Worm (Caenorhabditis elegans) whole organism, midembryonic: ENCODE measurements around the gene W06G6.2.

ENCODE experiments used
- T22C8.4 ChIP-seq: fragments of 200-800 bp; sonication (Bioruptor generic); IDR thresholded peaks from 2 replicates; pipeline ENCODE4 v1.3.6; 2022; ENCODE audit warnings: missing genetic modification characterization, missing compliant biosample characterization
- cog-1 ChIP-seq: sonication (generic microtip); optimal IDR thresholded peaks from 2 replicates; lab custom pipeline; 2016; ENCODE audit warnings: missing genetic modification characterization, missing compliant biosample characterization
- flt-1 ChIP-seq: fragments of 200-800 bp; sonication (Bioruptor generic); IDR thresholded peaks from 2 replicates; pipeline ENCODE4 v1.3.6; 2022; ENCODE audit warnings: missing genetic modification characterization, missing compliant biosample characterization
- klf-2 ChIP-seq: fragments of 200-800 bp; sonication (Bioruptor generic); conservative IDR thresholded peaks from 2 replicates; pipeline ENCODE4 v1.3.6; 2022; ENCODE audit warnings: missing genetic modification reagents, missing genetic modification characterization, missing compliant biosample characterization
- med-1 ChIP-seq: sonication (generic microtip); optimal IDR thresholded peaks from 2 replicates; lab custom pipeline; 2017; ENCODE audit warnings: missing genetic modification characterization, mild to moderate bottlenecking, missing compliant biosample characterization, antibody characterized with exemption, missing genetic modification reagents; ENCODE audit not compliant: insufficient read depth
- ref-1 ChIP-seq: fragments of 200-800 bp; sonication (Bioruptor generic); conservative IDR thresholded peaks from 2 replicates; pipeline ENCODE4 v1.3.6; 2022; ENCODE audit warnings: missing genetic modification reagents, missing genetic modification characterization, missing compliant biosample characterization
- tab-1 ChIP-seq: fragments of 200-800 bp; sonication (Bioruptor generic); IDR thresholded peaks from 2 replicates; pipeline ENCODE4 v1.3.6; 2022; ENCODE audit warnings: missing genetic modification characterization, missing compliant biosample characterization
- ztf-23 ChIP-seq: fragments of 200-800 bp; sonication (Bioruptor generic); IDR thresholded peaks from 2 replicates; pipeline ENCODE4 v1.3.6; 2022; ENCODE audit warnings: missing genetic modification reagents, missing genetic modification characterization, missing compliant biosample characterization
- ztf-29 ChIP-seq: fragments of 200-800 bp; sonication (Bioruptor generic); IDR thresholded peaks from 2 replicates; pipeline ENCODE4 v1.3.6; 2022; ENCODE audit warnings: missing genetic modification reagents, missing genetic modification characterization, missing compliant biosample characterization

The W06G6.2 gene

ce11 chrV:16595140-16595791 is 33.8 kb upstream of the W06G6.2 start, which contains the start of gene cpl-1:
TSS of gene cpl-1 (minus strand) at chrV:16595346.
- TF ChIP-seq tab-1 (GFP tag; lab: Robert Waterston, UW): no peak
- no peak for TF ChIP-seq cog-1 (tag; lab: Kevin White, UChicago)
- TF ChIP-seq klf-2: no peak
- no peak for TF ChIP-seq ztf-23 (GFP tag; lab: Robert Waterston, UW)
- no peak for TF ChIP-seq ztf-29 (GFP tag; lab: Robert Waterston, UW)
- TF ChIP-seq ref-1 (GFP tag; lab: Robert Waterston, UW): no peak
- TF ChIP-seq med-1 (GFP tag; lab: Kevin White, UChicago): no peak
- TF ChIP-seq T22C8.4 (GFP tag; lab: Robert Waterston, UW): no peak
- TF ChIP-seq flt-1 (GFP tag; lab: Robert Waterston, UW): no peak

DNA sequence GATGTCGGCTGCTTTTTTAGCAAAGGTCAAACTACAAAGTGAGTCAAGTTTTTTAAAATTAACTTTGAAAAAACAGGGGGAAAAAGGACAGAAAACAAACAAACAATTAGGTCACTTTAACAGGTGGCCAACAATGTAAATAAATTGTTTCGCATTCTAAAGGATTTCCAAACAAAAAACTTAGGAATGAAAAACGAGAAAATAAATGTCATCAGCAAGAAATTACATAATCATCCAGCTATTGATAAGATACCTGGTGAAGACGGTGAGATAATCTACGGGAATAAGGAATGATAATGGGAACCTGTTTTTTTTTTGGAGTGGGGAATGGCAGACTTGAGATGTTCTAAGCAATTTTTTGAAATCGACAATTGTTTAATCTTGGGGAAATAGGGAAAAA is 33.0 kb upstream of the W06G6.2 start:
- TF ChIP-seq flt-1 (GFP tag; lab: Robert Waterston, UW) (no peak), tab-1 (GFP tag; lab: Robert Waterston, UW) (no peak), klf-2 (no peak), ztf-23 (GFP tag; lab: Robert Waterston, UW) (no peak), T22C8.4 (GFP tag; lab: Robert Waterston, UW) (no peak), med-1 (GFP tag; lab: Kevin White, UChicago) (no peak), ref-1 (GFP tag; lab: Robert Waterston, UW) (no peak), cog-1 (tag; lab: Kevin White, UChicago) (no peak), ztf-29 (GFP tag; lab: Robert Waterston, UW) (no peak)

- TF ChIP-seq T22C8.4 (GFP tag; lab: Robert Waterston, UW) (no peak), ztf-23 (GFP tag; lab: Robert Waterston, UW) (no peak), ztf-29 (GFP tag; lab: Robert Waterston, UW) (no peak), ref-1 (GFP tag; lab: Robert Waterston, UW) (no peak), med-1 (GFP tag; lab: Kevin White, UChicago) (no peak), klf-2 (no peak), flt-1 (GFP tag; lab: Robert Waterston, UW) (no peak), tab-1 (GFP tag; lab: Robert Waterston, UW) (no peak), cog-1 (tag; lab: Kevin White, UChicago) (no peak)
These were observed 30.7 kb upstream of the W06G6.2 start for ce11 chrV:16598437-16598836.

DNA sequence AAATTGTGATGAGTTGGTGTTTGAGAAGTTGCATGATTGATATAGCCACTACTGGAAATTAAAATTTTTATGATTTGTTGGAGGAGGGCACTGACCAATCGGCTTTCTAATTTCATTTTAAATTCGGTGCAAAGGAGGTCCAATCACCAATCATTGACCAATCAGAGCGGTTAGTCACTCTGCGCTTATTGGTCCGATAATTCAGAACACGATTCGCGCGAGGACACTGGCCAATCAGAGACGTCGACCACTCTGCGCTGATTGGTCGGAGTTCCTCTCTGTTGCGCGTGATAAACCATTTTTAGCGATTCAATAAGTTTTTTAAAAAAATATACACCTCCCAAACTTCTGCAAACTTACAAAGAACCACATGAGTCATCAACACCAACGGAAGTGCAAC is 29.3 kb upstream of the W06G6.2 start:
- TF ChIP-seq ztf-23 (GFP tag; lab: Robert Waterston, UW) (no peak), tab-1 (GFP tag; lab: Robert Waterston, UW) (no peak), flt-1 (GFP tag; lab: Robert Waterston, UW) (no peak), med-1 (GFP tag; lab: Kevin White, UChicago) (no peak)

ce11 chrV:16600623-16601022 is 28.5 kb upstream of the W06G6.2 start, which contains the start of gene T03E6.9:
TSS of gene T03E6.9 (minus strand) at chrV:16600723.
- TF ChIP-seq flt-1 (GFP tag; lab: Robert Waterston, UW): no peak

DNA sequence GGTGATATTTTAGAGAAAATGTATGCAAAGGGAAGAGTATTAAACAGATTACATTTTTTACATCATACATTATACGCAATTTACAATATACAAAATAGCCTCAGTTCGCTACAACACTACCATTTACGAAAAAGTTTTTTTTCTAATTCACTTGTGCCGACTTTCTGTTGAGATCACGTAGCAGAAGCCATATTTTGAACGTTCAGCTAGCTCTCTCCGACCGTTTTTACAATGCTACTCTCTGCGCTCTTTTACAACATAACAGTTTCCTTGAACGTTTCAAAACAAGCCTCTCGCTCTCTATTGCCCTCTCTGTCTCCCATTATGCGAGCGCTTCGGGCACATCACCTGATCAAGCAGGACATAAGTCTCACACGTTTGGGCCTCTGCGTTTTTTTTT is 26.0 kb upstream of the W06G6.2 start, which contains the start of gene T03E6.8:
TSS of gene T03E6.8 (minus strand) at position 101 of the 400 bp plus-strand sequence.
- TF ChIP-seq ref-1 (GFP tag; lab: Robert Waterston, UW) (no peak), cog-1 (tag; lab: Kevin White, UChicago) (no peak), med-1 (GFP tag; lab: Kevin White, UChicago) (no peak), ztf-23 (GFP tag; lab: Robert Waterston, UW) (no peak), T22C8.4 (GFP tag; lab: Robert Waterston, UW) (no peak), ztf-29 (GFP tag; lab: Robert Waterston, UW) (no peak), klf-2 (no peak), tab-1 (GFP tag; lab: Robert Waterston, UW) (no peak), flt-1 (GFP tag; lab: Robert Waterston, UW) (no peak)

ce11 chrV:16604301-16604700 is 24.8 kb upstream of the W06G6.2 start:
- TF ChIP-seq flt-1 (GFP tag; lab: Robert Waterston, UW) (no peak), ref-1 (GFP tag; lab: Robert Waterston, UW) (no peak), T22C8.4 (GFP tag; lab: Robert Waterston, UW) (no peak), klf-2 (no peak), ztf-23 (GFP tag; lab: Robert Waterston, UW) (no peak), ztf-29 (GFP tag; lab: Robert Waterston, UW) (no peak), tab-1 (GFP tag; lab: Robert Waterston, UW) (no peak), med-1 (GFP tag; lab: Kevin White, UChicago) (no peak), cog-1 (tag; lab: Kevin White, UChicago) (no peak)

ce11 chrV:16605463-16605862 is 23.6 kb upstream of the W06G6.2 start:
- TF ChIP-seq tab-1 (GFP tag; lab: Robert Waterston, UW) (no peak), ztf-29 (GFP tag; lab: Robert Waterston, UW) (no peak), cog-1 (tag; lab: Kevin White, UChicago) (no peak), T22C8.4 (GFP tag; lab: Robert Waterston, UW) (no peak), flt-1 (GFP tag; lab: Robert Waterston, UW) (no peak), ztf-23 (GFP tag; lab: Robert Waterston, UW) (no peak), ref-1 (GFP tag; lab: Robert Waterston, UW) (no peak), med-1 (GFP tag; lab: Kevin White, UChicago) (no peak), klf-2 (no peak)

- TF ChIP-seq tab-1 (GFP tag; lab: Robert Waterston, UW) (no peak), ztf-23 (GFP tag; lab: Robert Waterston, UW) (no peak), T22C8.4 (GFP tag; lab: Robert Waterston, UW) (no peak), ref-1 (GFP tag; lab: Robert Waterston, UW) (no peak), med-1 (GFP tag; lab: Kevin White, UChicago) (no peak), klf-2 (no peak), ztf-29 (GFP tag; lab: Robert Waterston, UW) (no peak), flt-1 (GFP tag; lab: Robert Waterston, UW) (no peak)
These were observed 22.8 kb upstream of the W06G6.2 start, which contains the start of gene Y32B12C.1 for ce11 chrV:16606313-16606712. TSS of gene Y32B12C.1 (plus strand) at chrV:16606613.
